Worm (Caenorhabditis elegans) whole organism, midembryonic: ENCODE results near the gene elt-7.

ENCODE experiments used
- flt-1 ChIP-seq: fragments of 200-800 bp; sonication (Bioruptor generic); IDR thresholded peaks from 2 replicates; pipeline ENCODE4 v1.3.6; 2022; ENCODE audit warnings: missing genetic modification characterization, missing compliant biosample characterization
- klf-2 ChIP-seq: fragments of 200-800 bp; sonication (Bioruptor generic); conservative IDR thresholded peaks from 2 replicates; pipeline ENCODE4 v1.3.6; 2022; ENCODE audit warnings: missing genetic modification reagents, missing genetic modification characterization, missing compliant biosample characterization
- med-1 ChIP-seq: sonication (generic microtip); optimal IDR thresholded peaks from 2 replicates; lab custom pipeline; 2017; ENCODE audit warnings: missing genetic modification characterization, mild to moderate bottlenecking, missing compliant biosample characterization, antibody characterized with exemption, missing genetic modification reagents; ENCODE audit not compliant: insufficient read depth

- TF ChIP-seq klf-2 (GFP tag; lab: Robert Waterston, UW) = no peak
- TF ChIP-seq flt-1 (GFP tag; lab: Robert Waterston, UW) = no peak
- no peak for TF ChIP-seq med-1 (GFP tag; lab: Kevin White, UChicago)
Observed at ce11 chrV:4800794-4801193, 30.3 kb downstream of the elt-7 start, which contains the start of gene R02F11.1.
